Worm (Caenorhabditis elegans): ENCODE measurements around the gene M01B2.10.

Gene M01B2.10

DNA sequence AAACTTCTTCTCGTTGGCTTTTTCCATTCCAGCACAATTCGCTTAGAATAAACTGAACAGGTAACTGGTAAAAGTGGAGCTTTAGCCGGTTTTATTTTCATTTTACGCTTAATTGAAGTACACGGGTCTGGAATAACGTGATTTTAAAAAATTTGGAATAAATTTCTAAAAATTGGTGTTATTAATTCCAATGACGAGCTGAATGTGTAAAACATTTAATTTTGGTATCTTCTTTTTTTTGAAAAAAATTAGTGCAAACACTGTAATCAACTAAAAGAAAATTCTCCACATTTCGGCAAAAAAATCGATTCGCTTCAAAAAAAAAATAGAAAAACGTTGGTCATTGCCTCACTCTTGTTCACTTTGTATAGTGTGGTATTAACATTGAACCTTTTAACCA lies 10.0 kb upstream of the M01B2.10 start, which contains the start of gene T10H4.4:
T10H4.4 (minus strand) TSS at position 101 of the 400 bp plus-strand sequence.
- no peak for TF ChIP-seq ama-1 (optimal IDR thresholded peaks at IDR 0.05)

DNA sequence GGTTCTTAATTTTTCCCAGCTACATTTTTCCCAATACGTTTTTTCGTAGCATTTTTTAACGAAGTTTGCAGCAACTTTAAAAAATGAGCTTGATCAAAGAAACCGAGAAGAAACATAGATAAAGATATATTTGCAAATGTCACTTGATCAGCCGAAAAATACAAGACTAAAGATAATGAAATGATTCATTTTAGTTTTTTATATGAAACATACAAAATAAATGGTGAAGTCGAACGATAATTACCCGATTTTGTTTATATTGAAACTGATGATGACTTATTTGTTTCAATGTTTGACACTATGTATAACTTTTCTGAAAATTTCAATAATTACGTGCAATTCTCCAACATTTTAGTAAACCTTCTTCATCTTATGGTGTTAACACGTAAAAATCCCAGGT lies 6.1 kb upstream of the M01B2.10 start, which contains the start of gene srw-22:
srw-22 (plus strand) TSS at position 301 of the 400 bp plus-strand sequence.
- TF ChIP-seq tbx-2 (tag; optimal IDR thresholded peaks at IDR 0.05) (no peak), aly-2 (tag; optimal IDR thresholded peaks at IDR 0.05) (no peak), ztf-11 (tag; optimal IDR thresholded peaks at IDR 0.05) (no peak), hmg-11 (tag; optimal IDR thresholded peaks at IDR 0.05) (no peak), lin-39 (tag; optimal IDR thresholded peaks at IDR 0.05) (no peak), fkh-2 (tag; optimal IDR thresholded peaks at IDR 0.05) (no peak), nhr-67 (tag; optimal IDR thresholded peaks at IDR 0.05) (no peak), snpc-4 (tag; optimal IDR thresholded peaks at IDR 0.05) (no peak), lsy-12 (tag; optimal IDR thresholded peaks at IDR 0.05) (no peak), nhr-11 (tag; optimal IDR thresholded peaks at IDR 0.05) (no peak), jun-1 (tag; optimal IDR thresholded peaks at IDR 0.05) (no peak), nhr-28 (tag; optimal IDR thresholded peaks at IDR 0.05) (no peak), ceh-28 (tag; optimal IDR thresholded peaks at IDR 0.05) (no peak), nhr-43 (tag; optimal IDR thresholded peaks at IDR 0.05; ENCODE audit: poor library complexity, severe bottlenecking) (no peak)

DNA sequence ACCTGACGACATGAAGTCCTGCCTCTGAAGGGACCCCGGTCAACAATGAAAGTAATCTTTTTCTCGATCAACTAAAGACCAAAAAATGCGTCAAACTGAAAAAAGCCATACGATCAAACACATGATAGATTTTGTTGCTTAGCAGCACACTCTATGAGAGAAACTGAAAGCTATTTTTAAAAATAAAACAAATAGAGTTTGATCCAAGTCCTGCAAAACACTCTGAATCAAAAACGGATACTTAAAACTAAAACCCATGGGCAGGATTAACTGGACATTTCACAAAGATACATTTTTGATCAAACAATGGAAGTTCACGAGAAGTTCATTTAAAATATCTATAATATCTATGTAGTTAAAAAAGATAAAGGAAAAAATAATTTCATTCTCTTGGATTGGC lies 5.2 kb upstream of the M01B2.10 start, which contains the start of gene T10H4.13:
T10H4.13 (minus strand) TSS at position 101 of the 400 bp plus-strand sequence.
- no peak for TF ChIP-seq ceh-28 (tag; optimal IDR thresholded peaks at IDR 0.05)
- TF ChIP-seq nhr-77 (tag; optimal IDR thresholded peaks at IDR 0.05) = no peak
- no peak for TF ChIP-seq eor-1 (tag; optimal IDR thresholded peaks at IDR 0.05)
- TF ChIP-seq mml-1 (tag; optimal IDR thresholded peaks at IDR 0.05) = no peak
- no peak for TF ChIP-seq ceh-82 (tag; optimal IDR thresholded peaks at IDR 0.05)
- TF ChIP-seq pha-4 (tag; optimal IDR thresholded peaks at IDR 0.05) = no peak
- no peak for TF ChIP-seq tbx-2 (tag; optimal IDR thresholded peaks at IDR 0.05)
- TF ChIP-seq unc-62 (GFP tag; optimal IDR thresholded peaks at IDR 0.05) = no peak
- no peak for TF ChIP-seq nhr-43 (tag; optimal IDR thresholded peaks at IDR 0.05; ENCODE audit: poor library complexity, severe bottlenecking)
- TF ChIP-seq ceh-9 (tag; optimal IDR thresholded peaks at IDR 0.05) = no peak
- TF ChIP-seq sea-2 (GFP tag; optimal IDR thresholded peaks at IDR 0.05) = no peak

DNA sequence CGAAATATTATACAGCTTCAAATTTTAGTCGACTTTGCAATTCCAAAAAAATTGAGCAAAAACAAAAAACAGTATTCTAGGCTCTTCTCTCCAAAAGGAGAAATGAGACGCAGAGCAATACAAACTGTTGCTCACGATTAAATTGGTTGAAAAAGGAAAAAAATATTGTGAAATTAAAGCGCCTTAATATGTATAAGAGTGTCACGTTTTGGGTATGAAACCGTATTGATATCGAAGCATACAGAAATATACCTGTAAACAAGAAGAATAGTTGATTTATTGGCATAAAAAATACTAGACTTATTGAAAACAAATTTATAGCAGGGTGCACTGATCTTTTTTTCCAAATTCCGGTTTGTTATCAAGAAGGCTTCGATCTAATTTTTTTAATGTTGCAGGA lies 3.6 kb upstream of the M01B2.10 start, which contains the start of gene M01B2.13:
M01B2.13 (minus strand) TSS at position 101 of the 400 bp plus-strand sequence.
- TF ChIP-seq mml-1 (tag; optimal IDR thresholded peaks at IDR 0.05) (no peak), nhr-23 (tag; optimal IDR thresholded peaks at IDR 0.05) (no peak)

DNA sequence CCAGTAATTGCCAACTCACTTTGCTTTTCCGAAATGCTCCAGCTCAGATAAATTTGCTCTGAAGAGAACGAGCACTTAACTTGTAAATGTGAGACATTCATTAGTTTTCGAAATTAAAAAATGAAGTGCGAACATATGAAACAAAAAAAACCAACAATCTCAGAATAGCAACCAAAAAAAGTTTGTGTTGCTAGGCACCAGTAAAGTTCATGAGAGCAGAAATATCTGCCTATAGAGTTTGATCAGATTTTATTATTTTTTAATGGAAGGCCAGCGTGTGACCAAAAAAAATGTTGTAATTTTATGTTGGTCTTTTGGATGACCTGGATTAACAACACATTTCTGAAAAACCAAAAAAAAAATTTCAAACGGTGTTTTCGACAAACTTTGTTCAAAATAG lies 1.9 kb upstream of the M01B2.10 start, which contains the start of gene M01B2.12:
M01B2.12 (minus strand) TSS at position 101 of the 400 bp plus-strand sequence.
- no peak for TF ChIP-seq unc-39 (tag; optimal IDR thresholded peaks at IDR 0.05)
- no peak for TF ChIP-seq nhr-67 (tag; optimal IDR thresholded peaks at IDR 0.05)
- TF ChIP-seq pha-4 (tag; optimal IDR thresholded peaks at IDR 0.05) = no peak
- TF ChIP-seq ztf-4 (tag; optimal IDR thresholded peaks at IDR 0.05) = no peak
- TF ChIP-seq egl-5 (tag; optimal IDR thresholded peaks at IDR 0.05) = no peak
- no peak for TF ChIP-seq lsy-12 (tag; optimal IDR thresholded peaks at IDR 0.05)

DNA sequence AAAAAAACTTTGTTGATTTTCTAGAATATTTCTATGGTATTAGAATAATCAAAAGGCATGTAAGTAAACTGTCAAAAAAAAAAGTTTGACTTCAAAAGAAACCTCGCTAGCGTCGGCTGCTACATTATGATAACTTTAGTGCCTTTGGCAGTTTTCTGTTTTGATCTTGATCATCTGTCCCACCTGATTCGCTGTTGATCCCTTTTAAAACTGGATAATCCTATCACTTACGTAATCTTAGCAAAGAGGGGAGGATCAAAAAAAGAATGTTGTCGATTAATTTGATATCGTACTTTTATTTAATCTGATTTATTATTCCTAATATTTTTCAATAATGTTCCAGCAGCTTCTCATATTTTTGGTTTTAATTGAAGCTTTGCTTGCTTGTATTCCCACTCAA lies 2.3 kb downstream of the M01B2.10 start, which contains the start of gene M01B2.8:
M01B2.8 (plus strand) TSS at position 301 of the 400 bp plus-strand sequence.
- no peak for TF ChIP-seq pha-4 (tag; optimal IDR thresholded peaks at IDR 0.05)
- TF ChIP-seq fkh-2 (tag; optimal IDR thresholded peaks at IDR 0.05) = no peak
- no peak for TF ChIP-seq nhr-28 (tag; optimal IDR thresholded peaks at IDR 0.05)

DNA sequence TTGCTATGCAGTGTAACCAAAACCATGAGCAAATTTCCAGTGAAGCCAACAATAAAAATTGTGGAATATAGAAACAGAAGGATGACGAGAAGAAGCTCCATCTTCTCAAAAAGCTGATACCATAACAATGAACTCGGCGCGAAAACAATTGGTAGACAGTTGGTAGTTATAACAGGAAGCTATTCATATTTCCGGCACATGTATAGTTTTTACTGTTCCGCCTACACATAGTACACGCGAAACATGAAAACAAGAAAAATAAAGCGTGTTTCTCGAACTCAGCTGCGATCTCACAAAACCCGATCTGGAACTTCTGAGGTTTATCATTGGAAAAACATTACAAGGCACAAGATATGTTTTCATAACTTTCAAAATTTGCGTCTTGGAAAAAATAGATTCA lies 3.2 kb downstream of the M01B2.10 start, which contains the start of gene srsx-37:
srsx-37 (minus strand) TSS at position 101 of the 400 bp plus-strand sequence.
- TF ChIP-seq ceh-9 (tag; optimal IDR thresholded peaks at IDR 0.05) (no peak), nhr-77 (tag; optimal IDR thresholded peaks at IDR 0.05) (no peak), mdl-1 (tag; optimal IDR thresholded peaks at IDR 0.05) (no peak), nhr-11 (tag; optimal IDR thresholded peaks at IDR 0.05) (no peak), nhr-28 (tag; optimal IDR thresholded peaks at IDR 0.05) (no peak), nhr-23 (tag; optimal IDR thresholded peaks at IDR 0.05) (no peak), nhr-76 (tag; optimal IDR thresholded peaks at IDR 0.05) (no peak), fkh-2 (tag; optimal IDR thresholded peaks at IDR 0.05) (no peak)

Data from whole organism, L3 larva.